Fruit fly (Drosophila melanogaster) whole organism, embryonic: Measurements from ENCODE around the gene Pde9.

ENCODE experiments used
- Atf-2 ChIP-seq: fragments of 200-800 bp; sonication (Bioruptor generic); optimal IDR thresholded peaks from 2 replicates; lab custom pipeline; 2016; ENCODE audit warnings: missing biosample characterization, missing genetic modification characterization
- Blimp-1 ChIP-seq: fragments of 200-800 bp; sonication (Bioruptor generic); optimal IDR thresholded peaks from 3 replicates; lab custom pipeline; 2018; ENCODE audit warnings: missing biosample characterization, missing genetic modification characterization, mild to moderate bottlenecking, moderate library complexity, missing genetic modification reagents
- CG10147 ChIP-seq: fragments of 200-800 bp; sonication (Bioruptor generic); optimal IDR thresholded peaks from 2 replicates; lab custom pipeline; 2019; ENCODE audit warnings: missing biosample characterization, mild to moderate bottlenecking, missing genetic modification characterization, moderate library complexity
- CG10321 ChIP-seq: fragments of 200-800 bp; sonication (Bioruptor generic); IDR thresholded peaks from 2 replicates; pipeline ENCODE4 v1.3.6; 2022; ENCODE audit warnings: missing biosample characterization, missing genetic modification characterization
- CG10979 ChIP-seq: fragments of 200-800 bp; sonication (Bioruptor generic); optimal IDR thresholded peaks from 2 replicates; lab custom pipeline; 2018; ENCODE audit warnings: missing biosample characterization, mild to moderate bottlenecking, missing genetic modification characterization, moderate library complexity
- CG11093 ChIP-seq: fragments of 200-800 bp; sonication (Bioruptor generic); IDR thresholded peaks from 3 replicates; pipeline ENCODE4 v1.3.6; 2022; ENCODE audit warnings: missing biosample characterization, missing genetic modification characterization
- CG11723 ChIP-seq: fragments of 200-800 bp; sonication (Bioruptor generic); optimal IDR thresholded peaks from 2 replicates; lab custom pipeline; 2017; ENCODE audit warnings: missing biosample characterization, mild to moderate bottlenecking, missing genetic modification characterization
- CG12236 ChIP-seq: fragments of 200-800 bp; sonication (Bioruptor generic); optimal IDR thresholded peaks from 2 replicates; lab custom pipeline; 2016; ENCODE audit warnings: missing biosample characterization, missing genetic modification characterization
- CG13287 ChIP-seq: fragments of 200-800 bp; sonication (Bioruptor generic); IDR thresholded peaks from 2 replicates; pipeline ENCODE4 v1.3.6; 2022; ENCODE audit warnings: missing biosample characterization, missing genetic modification characterization; ENCODE audit not compliant: partially characterized antibody
- CG15479 ChIP-seq: fragments of 200-800 bp; sonication (Bioruptor generic); optimal IDR thresholded peaks from 3 replicates; lab custom pipeline; 2019; ENCODE audit warnings: missing biosample characterization, mild to moderate bottlenecking, missing genetic modification characterization, moderate library complexity
- CG16815 ChIP-seq: fragments of 200-800 bp; sonication (Bioruptor generic); optimal IDR thresholded peaks from 3 replicates; lab custom pipeline; 2017; ENCODE audit warnings: missing biosample characterization, mild to moderate bottlenecking, missing genetic modification characterization
- CG18011 ChIP-seq: fragments of 200-800 bp; sonication (Bioruptor generic); optimal IDR thresholded peaks from 2 replicates; lab custom pipeline; 2017; ENCODE audit warnings: missing biosample characterization, missing genetic modification characterization, mild to moderate bottlenecking, moderate library complexity, missing genotype
- CG1832 ChIP-seq: fragments of 200-800 bp; sonication (Bioruptor generic); optimal IDR thresholded peaks from 2 replicates; lab custom pipeline; 2017; ENCODE audit warnings: missing biosample characterization, mild to moderate bottlenecking, missing genetic modification characterization, inconsistent platforms
- CG18476 ChIP-seq: fragments of 200-800 bp; sonication (Bioruptor generic); optimal IDR thresholded peaks from 2 replicates; lab custom pipeline; 2016; ENCODE audit warnings: missing biosample characterization, mild to moderate bottlenecking, missing genetic modification characterization
- CG18599 ChIP-seq: fragments of 200-800 bp; sonication (Bioruptor generic); optimal IDR thresholded peaks from 3 replicates; lab custom pipeline; 2017; ENCODE audit warnings: missing biosample characterization, missing genetic modification characterization, mild to moderate bottlenecking, moderate library complexity, missing genetic modification reagents
- CG18764 ChIP-seq: fragments of 200-800 bp; sonication (Bioruptor generic); optimal IDR thresholded peaks from 3 replicates; lab custom pipeline; 2016; ENCODE audit warnings: missing biosample characterization, missing genetic modification characterization
- CG2202 ChIP-seq: fragments of 200-800 bp; sonication (Bioruptor generic); optimal IDR thresholded peaks from 2 replicates; lab custom pipeline; 2018; ENCODE audit warnings: missing biosample characterization, mild to moderate bottlenecking, missing genetic modification characterization
- CG32532 ChIP-seq: fragments of 200-800 bp; sonication (Bioruptor generic); IDR thresholded peaks from 2 replicates; pipeline ENCODE4 v1.3.6; 2022; ENCODE audit warnings: missing biosample characterization, missing genetic modification characterization
- CG33557 ChIP-seq: fragments of 200-800 bp; sonication (Bioruptor generic); optimal IDR thresholded peaks from 2 replicates; lab custom pipeline; 2019; ENCODE audit warnings: missing biosample characterization, mild to moderate bottlenecking, missing genetic modification characterization, moderate library complexity
- CG34224 ChIP-seq: fragments of 200-800 bp; sonication (Bioruptor generic); IDR thresholded peaks from 3 replicates; pipeline ENCODE4 v1.3.6; 2022; ENCODE audit warnings: missing biosample characterization, missing genetic modification characterization; ENCODE audit not compliant: partially characterized antibody
- CG4707 ChIP-seq: fragments of 200-800 bp; sonication (Bioruptor generic); optimal IDR thresholded peaks from 2 replicates; lab custom pipeline; 2018; ENCODE audit warnings: missing biosample characterization, mild to moderate bottlenecking, missing genetic modification characterization, moderate library complexity
- CG8388 ChIP-seq: fragments of 200-800 bp; sonication (Bioruptor generic); optimal IDR thresholded peaks from 2 replicates; lab custom pipeline; 2019; ENCODE audit warnings: missing biosample characterization, mild to moderate bottlenecking, missing genetic modification characterization, moderate library complexity
- Fer3 ChIP-seq: fragments of 200-800 bp; sonication (Bioruptor generic); optimal IDR thresholded peaks from 2 replicates; lab custom pipeline; 2018; ENCODE audit warnings: missing biosample characterization, mild to moderate bottlenecking, missing genetic modification characterization, moderate library complexity
- Gug ChIP-seq: fragments of 200-800 bp; sonication (Bioruptor generic); IDR thresholded peaks from 4 replicates; pipeline ENCODE4 v1.3.6; 2022; ENCODE audit warnings: missing biosample characterization, missing genetic modification characterization
- HLH3B ChIP-seq: fragments of 200-800 bp; sonication (Bioruptor generic); IDR thresholded peaks from 2 replicates; pipeline ENCODE4 v1.3.6; 2022; ENCODE audit warnings: missing biosample characterization, missing genetic modification characterization
- Hr51 ChIP-seq, 2 experiments: fragments of 200-800 bp; sonication (Bioruptor generic); optimal IDR thresholded peaks; 2 replicates in 1 of 2; 3 replicates in 1 of 2; lab custom pipeline; 2016 to 2018; ENCODE audit warnings: missing biosample characterization in 2 of 2, missing genetic modification characterization in 2 of 2, mild to moderate bottlenecking in 1 of 2, moderate library complexity in 1 of 2
- Lhr ChIP-seq: fragments of 200-800 bp; sonication (Bioruptor generic); optimal IDR thresholded peaks from 3 replicates; lab custom pipeline; 2017; ENCODE audit warnings: mild to moderate bottlenecking, missing biosample characterization, missing genetic modification reagents, missing genetic modification characterization
- MESR4 ChIP-seq: fragments of 200-800 bp; sonication (Bioruptor generic); optimal IDR thresholded peaks from 2 replicates; lab custom pipeline; 2018; ENCODE audit warnings: missing biosample characterization, mild to moderate bottlenecking, missing genetic modification characterization, moderate library complexity
- NC2β ChIP-seq: fragments of 200-800 bp; sonication (Bioruptor generic); optimal IDR thresholded peaks from 2 replicates; lab custom pipeline; 2016; ENCODE audit warnings: missing biosample characterization, missing genetic modification characterization
- Oaz ChIP-seq: fragments of 200-800 bp; sonication (Bioruptor generic); IDR thresholded peaks from 2 replicates; pipeline ENCODE4 v1.3.6; 2022; ENCODE audit warnings: missing biosample characterization, missing genetic modification characterization
- Ptx1 ChIP-seq: fragments of 200-800 bp; sonication (Bioruptor generic); IDR thresholded peaks from 2 replicates; pipeline ENCODE4 v1.3.6; 2022; ENCODE audit warnings: missing biosample characterization, missing genetic modification characterization
- al ChIP-seq: fragments of 200-800 bp; sonication (Bioruptor generic); IDR thresholded peaks from 2 replicates; pipeline ENCODE4 v1.3.6; 2022; ENCODE audit warnings: missing biosample characterization, missing genetic modification characterization
- chif ChIP-seq, 2 experiments: fragments of 200-800 bp; sonication (Bioruptor generic); optimal IDR thresholded peaks; 3 replicates each; lab custom pipeline; 2016; ENCODE audit warnings: missing biosample characterization in 2 of 2, missing genetic modification characterization in 2 of 2
- da ChIP-seq: fragments of 200-800 bp; sonication (Bioruptor generic); optimal IDR thresholded peaks from 2 replicates; lab custom pipeline; 2016; ENCODE audit warnings: missing biosample characterization, missing genetic modification characterization
- dimm ChIP-seq: fragments of 200-800 bp; sonication (Bioruptor generic); IDR thresholded peaks from 2 replicates; pipeline ENCODE4 v1.3.6; 2022; ENCODE audit warnings: missing biosample characterization, missing genetic modification characterization
- dmrt11E ChIP-seq: fragments of 200-800 bp; sonication (Bioruptor generic); optimal IDR thresholded peaks from 3 replicates; lab custom pipeline; 2018; ENCODE audit warnings: missing biosample characterization, mild to moderate bottlenecking, missing genetic modification characterization, moderate library complexity
- ham ChIP-seq: fragments of 200-800 bp; sonication (Bioruptor generic); IDR thresholded peaks from 2 replicates; pipeline ENCODE4 v1.3.6; 2022; ENCODE audit warnings: missing biosample characterization, missing genetic modification characterization
- jing ChIP-seq: fragments of 200-800 bp; sonication (Bioruptor generic); optimal IDR thresholded peaks from 2 replicates; lab custom pipeline; 2018; ENCODE audit warnings: missing biosample characterization, mild to moderate bottlenecking, missing genetic modification characterization
- lilli ChIP-seq: fragments of 200-800 bp; sonication (Bioruptor generic); optimal IDR thresholded peaks from 3 replicates; lab custom pipeline; 2016; ENCODE audit warnings: missing biosample characterization, missing genetic modification characterization
- otp ChIP-seq: fragments of 200-800 bp; sonication (Bioruptor generic); IDR thresholded peaks from 3 replicates; pipeline ENCODE4, ENCODE4 v1.3.6; 2022; ENCODE audit warnings: missing biosample characterization, missing genetic modification characterization
- pros ChIP-seq: fragments of 200-800 bp; sonication (Bioruptor generic); optimal IDR thresholded peaks from 3 replicates; lab custom pipeline; 2019; ENCODE audit warnings: missing biosample characterization, mild to moderate bottlenecking, missing genetic modification characterization, moderate library complexity
- ro ChIP-seq: fragments of 200-800 bp; sonication (Bioruptor generic); IDR thresholded peaks from 2 replicates; pipeline ENCODE4 v1.3.6; 2022; ENCODE audit warnings: missing biosample characterization, missing genetic modification characterization
- run ChIP-seq: fragments of 200-800 bp; sonication (Bioruptor generic); optimal IDR thresholded peaks from 3 replicates; lab custom pipeline; 2018; ENCODE audit warnings: missing biosample characterization, mild to moderate bottlenecking, missing genetic modification characterization
- schlank ChIP-seq: fragments of 200-800 bp; sonication (Bioruptor generic); optimal IDR thresholded peaks from 2 replicates; lab custom pipeline; 2018; ENCODE audit warnings: missing biosample characterization, mild to moderate bottlenecking, missing genetic modification characterization
- slbo ChIP-seq: fragments of 200-800 bp; sonication (Bioruptor generic); IDR thresholded peaks from 2 replicates; pipeline ENCODE4 v1.3.6; 2022; ENCODE audit warnings: missing biosample characterization, missing genetic modification characterization
- slou ChIP-seq: fragments of 200-800 bp; sonication (Bioruptor generic); optimal IDR thresholded peaks from 3 replicates; lab custom pipeline; 2016; ENCODE audit warnings: missing biosample characterization, missing genetic modification characterization
- stwl ChIP-seq: fragments of 200-800 bp; sonication (Bioruptor generic); optimal IDR thresholded peaks from 3 replicates; lab custom pipeline; 2018; ENCODE audit warnings: missing biosample characterization, mild to moderate bottlenecking, missing genetic modification characterization, moderate library complexity
- vfl ChIP-seq: fragments of 200-800 bp; sonication (Bioruptor generic); optimal IDR thresholded peaks from 2 replicates; lab custom pipeline; 2016; ENCODE audit warnings: missing biosample characterization, missing genetic modification characterization
- zfh2 ChIP-seq: fragments of 200-800 bp; sonication (Bioruptor generic); optimal IDR thresholded peaks from 2 replicates; lab custom pipeline; 2016; ENCODE audit warnings: missing biosample characterization, missing genetic modification characterization

Pde9 gene

DNA sequence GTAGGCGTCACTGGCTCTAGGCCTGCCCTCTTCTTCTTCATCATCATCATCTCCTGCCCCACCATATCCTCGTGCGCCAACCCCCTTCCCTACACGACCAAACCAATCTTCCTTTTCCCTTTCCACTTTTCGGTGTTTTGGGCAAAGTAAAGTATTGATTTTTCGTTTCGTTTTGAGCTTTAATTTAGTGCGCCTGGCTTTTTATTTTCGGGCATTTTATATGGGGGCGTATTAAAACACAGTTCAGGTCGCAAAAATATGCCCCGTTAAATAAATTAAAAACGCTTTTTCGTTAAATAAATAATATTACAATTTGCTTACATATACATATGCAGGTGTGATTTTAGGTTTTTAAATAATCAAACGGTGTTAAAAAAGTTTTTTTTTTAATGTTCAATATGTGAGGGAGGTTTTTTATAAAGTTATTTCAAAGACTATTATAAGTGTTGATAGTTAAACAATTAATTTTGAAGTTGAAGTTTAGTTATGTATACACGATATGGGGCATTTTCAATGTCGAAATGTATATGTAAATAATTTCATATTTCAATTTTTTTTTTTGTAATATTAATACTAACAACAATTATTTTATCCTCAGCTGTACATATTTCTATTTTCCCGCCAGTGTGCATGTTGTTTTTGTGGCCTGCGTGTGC, 159.3 kb downstream of the Pde9 start (continued):
- TF ChIP-seq dmrt11E (peak; percentile 58), CG32532 (GFP tag; lab: Robert Waterston, UW) (peak; percentile 59; the same call in 1 of the 2 replicates), NC2β (GFP tag; lab: Kevin White, UChicago) (no peak), CG1832 (GFP tag; lab: Kevin White, UChicago) (no peak), lilli (GFP tag; lab: Kevin White, UChicago) (peak; percentile 14), CG12236 (GFP tag; lab: Kevin White, UChicago) (no peak), Hr51 (GFP tag; optimal IDR thresholded peaks at IDR 0.05; lab: Kevin White, UChicago) (peak in 1 of 2 experiments; percentile 89), CG33557 (GFP tag; lab: Kevin White, UChicago) (peak; percentile 13), chif (GFP tag; optimal IDR thresholded peaks at IDR 0.05; lab: Kevin White, UChicago) (peak; percentile 17 to 31), zfh2 (no peak), pros (GFP tag; lab: Kevin White, UChicago) (no peak), dimm (GFP tag; lab: Robert Waterston, UW) (no peak), CG13287 (no peak), CG8388 (peak; percentile 80), stwl (no peak), CG34224 (GFP tag; lab: Robert Waterston, UW) (no peak), run (tag; lab: Kevin White, UChicago) (peak; percentile 75), CG11723 (GFP tag; lab: Kevin White, UChicago) (peak; percentile 55), Fer3 (peak; percentile 60), Blimp-1 (GFP tag; lab: Kevin White, UChicago) (peak; percentile 77), slbo (GFP tag; lab: Robert Waterston, UW) (peak; percentile 63), otp (GFP tag; lab: Robert Waterston, UW) (no peak), slou (GFP tag; lab: Kevin White, UChicago) (no peak), ro (no peak), MESR4 (no peak), al (GFP tag; lab: Robert Waterston, UW) (no peak), Lhr (peak; percentile 13), jing (GFP tag; lab: Kevin White, UChicago) (no peak), CG18476 (GFP tag; lab: Kevin White, UChicago) (peak; percentile 59), CG18599 (GFP tag; lab: Kevin White, UChicago) (peak; percentile 69), da (GFP tag; lab: Kevin White, UChicago) (no peak), CG15479 (no peak), CG18011 (GFP tag; lab: Kevin White, UChicago) (peak; percentile 21), ham (no peak), Atf-2 (GFP tag; lab: Kevin White, UChicago) (peak; percentile 54), CG10979 (tag; lab: Kevin White, UChicago) (peak; percentile 80), schlank (tag; lab: Kevin White, UChicago) (no peak), Ptx1 (GFP tag; lab: Robert Waterston, UW) (peak; percentile 71), Gug (GFP tag; lab: Robert Waterston, UW) (no peak), CG4707 (no peak), CG2202 (no peak), CG10321 (GFP tag; lab: Robert Waterston, UW) (no peak), CG18764 (GFP tag; lab: Kevin White, UChicago) (no peak), Oaz (GFP tag; lab: Robert Waterston, UW) (0 out of 2 replicates have a peak, but pooled peaks have one; percentile 15), CG11093 (no peak), HLH3B (peak; percentile 59), vfl (GFP tag; lab: Kevin White, UChicago) (no peak), CG10147 (peak; percentile 78), CG16815 (GFP tag; lab: Kevin White, UChicago) (peak; percentile 49)
